Worm (Caenorhabditis elegans) whole organism, early embryonic: Measurements from ENCODE around the gene Y32H12A.7.

Experiments
- B0310.2 ChIP-seq: sonication (generic microtip); optimal IDR thresholded peaks from 2 replicates; lab custom pipeline; 2016; ENCODE audit warnings: mild to moderate bottlenecking, missing genetic modification characterization, missing compliant biosample characterization
- F13C5.2 ChIP-seq: sonication (generic microtip); optimal IDR thresholded peaks from 2 replicates; lab custom pipeline; 2017; ENCODE audit warnings: mild to moderate bottlenecking, missing genetic modification characterization, inconsistent platforms, missing compliant biosample characterization
- ama-1 ChIP-seq: fragments of 150-350 bp; optimal IDR thresholded peaks from 2 replicates; lab custom pipeline; 2014
- ceh-13 ChIP-seq: fragments of 200-800 bp; sonication (Bioruptor generic); optimal IDR thresholded peaks from 2 replicates; lab custom pipeline; 2018; ENCODE audit warnings: mild to moderate bottlenecking, missing genetic modification characterization, missing compliant biosample characterization
- ceh-36 ChIP-seq: sonication (generic microtip); optimal IDR thresholded peaks from 2 replicates; lab custom pipeline; 2016; ENCODE audit warnings: missing genetic modification characterization, inconsistent platforms, missing compliant biosample characterization
- ets-7 ChIP-seq: sonication (generic microtip); optimal IDR thresholded peaks from 2 replicates; lab custom pipeline; 2016; ENCODE audit warnings: missing genotype, missing genetic modification characterization, missing compliant biosample characterization
- flt-1 ChIP-seq: fragments of 200-800 bp; sonication (Bioruptor generic); IDR thresholded peaks from 2 replicates; pipeline ENCODE4 v1.3.6; 2022; ENCODE audit warnings: missing genetic modification characterization, missing compliant biosample characterization
- hmbx-1 ChIP-seq: sonication (generic microtip); optimal IDR thresholded peaks from 2 replicates; lab custom pipeline; 2016; ENCODE audit warnings: mild to moderate bottlenecking, missing genetic modification characterization, missing compliant biosample characterization
- pes-1 ChIP-seq: fragments of 200-800 bp; sonication (Bioruptor generic); IDR thresholded peaks from 2 replicates; pipeline ENCODE4 v1.3.6; 2022; ENCODE audit warnings: missing genetic modification reagents, missing genetic modification characterization, missing compliant biosample characterization
- scrt-1 ChIP-seq: fragments of 200-800 bp; sonication (Bioruptor generic); IDR thresholded peaks from 2 replicates; pipeline ENCODE4 v1.3.6; 2022; ENCODE audit warnings: missing genetic modification characterization, missing compliant biosample characterization
- tbx-11 ChIP-seq: fragments of 200-800 bp; sonication (Bioruptor generic); IDR thresholded peaks from 2 replicates; pipeline ENCODE4 v1.3.6; 2022; ENCODE audit warnings: missing genetic modification characterization, missing compliant biosample characterization
- tbx-37 ChIP-seq: fragments of 200-800 bp; sonication (Bioruptor generic); conservative IDR thresholded peaks from 2 replicates; pipeline ENCODE4 v1.3.6; 2022; ENCODE audit warnings: missing genetic modification reagents, missing genetic modification characterization, missing compliant biosample characterization

ce11 chrIII:5343555-5343954 lies 41.7 kb downstream of the Y32H12A.7 start:
- TF ChIP-seq ets-7 (tag; lab: Kevin White, UChicago) = no peak
- TF ChIP-seq flt-1 = no peak
- no peak for TF ChIP-seq ceh-36 (tag; lab: Kevin White, UChicago)
- no peak for TF ChIP-seq ceh-13 (GFP tag; lab: Kevin White, UChicago)
- TF ChIP-seq ama-1 = no peak
- no peak for TF ChIP-seq scrt-1
- TF ChIP-seq tbx-11 (GFP tag; lab: Robert Waterston, UW) = no peak
- TF ChIP-seq B0310.2 = no peak
- no peak for TF ChIP-seq hmbx-1 (tag; lab: Kevin White, UChicago)
- TF ChIP-seq pes-1 (GFP tag; lab: Robert Waterston, UW) = no peak
- no peak for TF ChIP-seq tbx-37 (GFP tag; lab: Robert Waterston, UW)
- TF ChIP-seq F13C5.2 (tag; lab: Kevin White, UChicago) = no peak
